Worm (Caenorhabditis elegans): ENCODE results near the gene W02A2.9.

Gene W02A2.9

ce11 chrIV:13318773-13319172 lies 28.7 kb upstream of the W02A2.9 start (continued):
- no peak for TF ChIP-seq lir-1 (GFP tag; conservative IDR thresholded peaks at IDR 0.05)
- no peak for TF ChIP-seq Y79H2A.3 (GFP tag; conservative IDR thresholded peaks at IDR 0.05)
- TF ChIP-seq ztf-6 (GFP tag; IDR thresholded peaks at IDR 0.05) = no peak
- no peak for TF ChIP-seq nfya-1 (tag; optimal IDR thresholded peaks at IDR 0.05; ENCODE audit: borderline replicate concordance, insufficient read depth)
- TF ChIP-seq B0336.3 (GFP tag; IDR thresholded peaks at IDR 0.05) = peak; percentile 80
- no peak for TF ChIP-seq K12H6.12 (tag; optimal IDR thresholded peaks at IDR 0.05)
- peak; percentile 63 for TF ChIP-seq madf-10 (tag; optimal IDR thresholded peaks at IDR 0.05)
- TF ChIP-seq snpc-1.3 (tag; optimal IDR thresholded peaks at IDR 0.05; ENCODE audit: insufficient read depth) = peak; percentile 3
- TF ChIP-seq ceh-91 (GFP tag; IDR thresholded peaks at IDR 0.05) = no peak
- no peak for TF ChIP-seq dox-1 (GFP tag; IDR thresholded peaks at IDR 0.05)
- TF ChIP-seq athp-1 (tag; optimal IDR thresholded peaks at IDR 0.05) = peak; percentile 61
- TF ChIP-seq attf-3 (GFP tag; conservative IDR thresholded peaks at IDR 0.05) = no peak
- TF ChIP-seq fkh-3 (tag; optimal IDR thresholded peaks at IDR 0.05) = no peak
- peak; percentile 70 for TF ChIP-seq pbrm-1 (GFP tag; IDR thresholded peaks at IDR 0.05)
- no peak for TF ChIP-seq nfya-2 (GFP tag; IDR thresholded peaks at IDR 0.05)
- TF ChIP-seq ceh-79 (tag; optimal IDR thresholded peaks at IDR 0.05) = no peak
- TF ChIP-seq rpc-1 (optimal IDR thresholded peaks at IDR 0.05) = no peak
- no peak for TF ChIP-seq rpc-1 (tag; optimal IDR thresholded peaks at IDR 0.05)
- peak; percentile 85 for TF ChIP-seq repo-1 (tag; optimal IDR thresholded peaks at IDR 0.05)
- TF ChIP-seq ets-4 (GFP tag; optimal IDR thresholded peaks at IDR 0.05) = peak; percentile 59
- TF ChIP-seq mcd-1 (GFP tag; IDR thresholded peaks at IDR 0.05) = peak; percentile 46
- peak; percentile 48 for TF ChIP-seq die-1 (tag; optimal IDR thresholded peaks at IDR 0.05)
- peak; percentile 71 for TF ChIP-seq lin-40 (tag; optimal IDR thresholded peaks at IDR 0.05)
- no peak for TF ChIP-seq D2030.7 (GFP tag; IDR thresholded peaks at IDR 0.05)
- no peak for TF ChIP-seq F57C9.4 (tag; optimal IDR thresholded peaks at IDR 0.05)
- no peak for TF ChIP-seq mel-28 (tag; optimal IDR thresholded peaks at IDR 0.05; ENCODE audit: borderline replicate concordance)
- TF ChIP-seq ceh-27 (GFP tag; optimal IDR thresholded peaks at IDR 0.05) = no peak
- peak; percentile 36 for TF ChIP-seq hrde-1 (tag; optimal IDR thresholded peaks at IDR 0.05; ENCODE audit: borderline replicate concordance)
- TF ChIP-seq bed-2 (GFP tag; IDR thresholded peaks at IDR 0.05) = no peak
- no peak for TF ChIP-seq hlh-26 (GFP tag; conservative IDR thresholded peaks at IDR 0.05)
- TF ChIP-seq K11D2.4 (GFP tag; IDR thresholded peaks at IDR 0.05) = peak; percentile 56; the same call in 1 of the 2 replicates
- no peak for TF ChIP-seq lsl-1 (GFP tag; optimal IDR thresholded peaks at IDR 0.05)
- no peak for TF ChIP-seq ama-1 (optimal IDR thresholded peaks at IDR 0.05)
- TF ChIP-seq ama-1 (GFP tag; optimal IDR thresholded peaks at IDR 0.05) = no peak
- TF ChIP-seq nhr-120 (GFP tag; IDR thresholded peaks at IDR 0.05) = no peak
- TF ChIP-seq atf-7 (tag; optimal IDR thresholded peaks at IDR 0.05) = peak; percentile 60
- TF ChIP-seq F55B11.4 (tag; optimal IDR thresholded peaks at IDR 0.05; ENCODE audit: borderline replicate concordance, insufficient read depth) = no peak
- no peak for TF ChIP-seq ceh-40 (GFP tag; IDR thresholded peaks at IDR 0.05)
- no peak for TF ChIP-seq nhr-27 (tag; optimal IDR thresholded peaks at IDR 0.05)
- no peak for TF ChIP-seq rec-8 (tag; optimal IDR thresholded peaks at IDR 0.05)
- TF ChIP-seq Y95B8A.8 (GFP tag; IDR thresholded peaks at IDR 0.05) = no peak
- TF ChIP-seq dpl-1 (GFP tag; optimal IDR thresholded peaks at IDR 0.05) = no peak
- TF ChIP-seq lin-35 (GFP tag; optimal IDR thresholded peaks at IDR 0.05) = no peak
- no peak for TF ChIP-seq ztf-18 (tag; optimal IDR thresholded peaks at IDR 0.05)
- no peak for TF ChIP-seq zim-3 (tag; optimal IDR thresholded peaks at IDR 0.05)
- TF ChIP-seq tbp1 (GFP tag; optimal IDR thresholded peaks at IDR 0.05) = peak; percentile 64
- no peak for TF ChIP-seq snpc-3.4 (tag; optimal IDR thresholded peaks at IDR 0.05)
- TF ChIP-seq tbx-9 (tag; optimal IDR thresholded peaks at IDR 0.05; ENCODE audit: borderline replicate concordance) = peak; percentile 74
- TF ChIP-seq Y53F4B.3 (GFP tag; IDR thresholded peaks at IDR 0.05) = no peak
